Worm (Caenorhabditis elegans) whole organism, L3 larva: Measurements from ENCODE around the gene let-721.

Source experiments
- elt-3 ChIP-seq, 3 experiments: fragments of 150-350 bp in 1 of 3; sonication (generic microtip) in 2 of 3; optimal IDR thresholded peaks; 2 replicates in 2 of 3; 4 replicates in 1 of 3; lab custom pipeline; 2014 to 2017; ENCODE audit warnings: missing biosample characterization in 3 of 3, missing genetic modification characterization in 3 of 3
- fkh-10 ChIP-seq: sonication (generic microtip); optimal IDR thresholded peaks from 2 replicates; lab custom pipeline; 2017; ENCODE audit warnings: missing biosample characterization, missing genetic modification reagents, missing genetic modification characterization
- mdl-1 ChIP-seq: fragments of 150-350 bp; optimal IDR thresholded peaks from 2 replicates; lab custom pipeline; 2014; ENCODE audit warnings: missing biosample characterization, missing genetic modification characterization
- nfya-1 ChIP-seq: sonication (generic microtip); optimal IDR thresholded peaks from 2 replicates; lab custom pipeline; 2017; ENCODE audit warnings: missing genetic modification characterization, mild to moderate bottlenecking, missing compliant biosample characterization, antibody characterized with exemption, moderate library complexity; ENCODE audit not compliant: insufficient read depth
- nhr-237 ChIP-seq: fragments of 150-350 bp; optimal IDR thresholded peaks from 2 replicates; lab custom pipeline; 2014; ENCODE audit warnings: missing biosample characterization, missing genetic modification characterization
- nhr-67 ChIP-seq: fragments of 150-350 bp; optimal IDR thresholded peaks from 2 replicates; lab custom pipeline; 2014; ENCODE audit warnings: missing biosample characterization, missing genetic modification characterization
- nhr-76 ChIP-seq: fragments of 150-350 bp; sonication (generic microtip); optimal IDR thresholded peaks from 5 replicates; lab custom pipeline; 2014; ENCODE audit warnings: missing biosample characterization, missing genetic modification characterization
- nhr-77 ChIP-seq: fragments of 150-350 bp; optimal IDR thresholded peaks from 2 replicates; lab custom pipeline; 2014; ENCODE audit warnings: missing biosample characterization, missing genetic modification characterization
- pqm-1 ChIP-seq: fragments of 150-350 bp; optimal IDR thresholded peaks from 2 replicates; lab custom pipeline; 2017; ENCODE audit warnings: missing biosample characterization, missing genetic modification characterization, inconsistent platforms
- sea-2 ChIP-seq: fragments of 150-350 bp; sonication (generic microtip); optimal IDR thresholded peaks from 4 replicates; lab custom pipeline; 2014; ENCODE audit warnings: missing biosample characterization, missing genetic modification reagents, missing genetic modification characterization
- snpc-4 ChIP-seq: fragments of 150-350 bp; optimal IDR thresholded peaks from 2 replicates; lab custom pipeline; 2014; ENCODE audit warnings: missing biosample characterization, missing genetic modification characterization
- zag-1 ChIP-seq: fragments of 150-350 bp; optimal IDR thresholded peaks from 2 replicates; lab custom pipeline; 2014; ENCODE audit warnings: missing biosample characterization, missing genetic modification characterization
- ztf-4 ChIP-seq: fragments of 150-350 bp; optimal IDR thresholded peaks from 2 replicates; lab custom pipeline; 2014; ENCODE audit warnings: missing biosample characterization, missing genetic modification characterization

- TF ChIP-seq sea-2 (GFP tag; lab: Kevin White, UChicago) (no peak), nhr-237 (tag; lab: Kevin White, UChicago) (no peak), nhr-67 (tag; lab: Kevin White, UChicago) (no peak), nhr-76 (tag; lab: Kevin White, UChicago) (no peak), snpc-4 (tag; lab: Kevin White, UChicago) (peak; percentile 50), fkh-10 (GFP tag; lab: Kevin White, UChicago) (no peak), ztf-4 (tag; lab: Kevin White, UChicago) (no peak), mdl-1 (no peak), nhr-77 (tag; lab: Kevin White, UChicago) (no peak), nfya-1 (tag; lab: Kevin White, UChicago) (peak; percentile 78), pqm-1 (peak; percentile 33), zag-1 (tag; lab: Kevin White, UChicago) (no peak), elt-3 (tag; optimal IDR thresholded peaks at IDR 0.05; lab: Kevin White, UChicago) (no peak)
These were observed 2.4 kb downstream of the let-721 start, which contains the start of gene C05D11.13 for ce11 chrIII:6444335-6444734.
